Worm (Caenorhabditis elegans) whole organism, L1 larva: ENCODE measurements around the gene him-10.

Experiments used
- C16A3.4 ChIP-seq: fragments of 150-350 bp; optimal IDR thresholded peaks from 2 replicates; lab custom pipeline; 2014; ENCODE audit warnings: missing biosample characterization, missing genetic modification characterization
- C34B4.2 ChIP-seq: sonication (generic microtip); optimal IDR thresholded peaks from 2 replicates; lab custom pipeline; 2017; ENCODE audit warnings: mild to moderate bottlenecking, missing genetic modification characterization, missing compliant biosample characterization
- F16B12.6 ChIP-seq: fragments of 150-350 bp; optimal IDR thresholded peaks from 2 replicates; lab custom pipeline; 2014; ENCODE audit warnings: missing biosample characterization, missing genetic modification characterization
- alr-1 ChIP-seq: fragments of 200-800 bp; sonication (Bioruptor generic); optimal IDR thresholded peaks from 2 replicates; lab custom pipeline; 2018; ENCODE audit warnings: borderline replicate concordance, mild to moderate bottlenecking, missing genetic modification characterization, missing compliant biosample characterization
- aly-2 ChIP-seq: fragments of 150-350 bp; optimal IDR thresholded peaks from 2 replicates; lab custom pipeline; 2014; ENCODE audit warnings: missing biosample characterization, missing genetic modification characterization
- blmp-1 ChIP-seq: fragments of 150-350 bp; optimal IDR thresholded peaks from 2 replicates; lab custom pipeline; 2014; ENCODE audit warnings: missing biosample characterization, missing genetic modification characterization
- ceh-63 ChIP-seq: fragments of 200-800 bp; sonication (Bioruptor generic); optimal IDR thresholded peaks from 2 replicates; lab custom pipeline; 2018; ENCODE audit warnings: mild to moderate bottlenecking, missing genetic modification characterization, missing compliant biosample characterization
- ceh-82 ChIP-seq, 3 experiments: fragments of 150-350 bp in 1 of 3; sonication (generic microtip) in 2 of 3; optimal IDR thresholded peaks; 2 replicates each; lab custom pipeline; 2014 to 2017; ENCODE audit warnings: missing biosample characterization in 3 of 3, missing genetic modification characterization in 3 of 3
- ceh-88 ChIP-seq: fragments of 200-800 bp; sonication (Bioruptor generic); IDR thresholded peaks from 2 replicates; pipeline ENCODE4 v1.3.6; 2022; ENCODE audit warnings: missing genetic modification characterization, missing compliant biosample characterization
- efl-1 ChIP-seq, 4 experiments: fragments of 150-350 bp; optimal IDR thresholded peaks in 3 of 4; peaks in 1 of 4; 1 replicate in 1 of 4; 2 replicates in 3 of 4; lab custom pipeline; 2014; ENCODE audit warnings: missing biosample characterization in 2 of 4, missing genetic modification characterization in 2 of 4, missing genetic modification reagents in 2 of 4
- efl-3 ChIP-seq: fragments of 200-800 bp; sonication (Bioruptor generic); optimal IDR thresholded peaks from 2 replicates; lab custom pipeline; 2018; ENCODE audit warnings: mild to moderate bottlenecking, missing genetic modification characterization, missing compliant biosample characterization
- egl-13 ChIP-seq: sonication (generic microtip); optimal IDR thresholded peaks from 2 replicates; lab custom pipeline; 2016; ENCODE audit warnings: missing genotype, missing genetic modification reagents, missing genetic modification characterization, missing compliant biosample characterization
- elt-2 ChIP-seq: sonication (generic microtip); optimal IDR thresholded peaks from 2 replicates; lab custom pipeline; 2016; ENCODE audit warnings: missing genetic modification characterization, mild to moderate bottlenecking, inconsistent platforms, missing compliant biosample characterization, missing genetic modification reagents
- elt-3 ChIP-seq, 6 experiments: fragments of 150-350 bp in 1 of 6; sonication (generic microtip); optimal IDR thresholded peaks; 2 replicates each; lab custom pipeline; 2017 to 2018; ENCODE audit warnings: missing biosample characterization in 6 of 6, missing genetic modification characterization in 6 of 6, inconsistent platforms in 1 of 6
- fos-1 ChIP-seq: fragments of 150-350 bp; optimal IDR thresholded peaks from 2 replicates; lab custom pipeline; 2014; ENCODE audit warnings: missing biosample characterization, missing genetic modification characterization
- hlh-17 ChIP-seq: fragments of 200-800 bp; sonication (Bioruptor generic); optimal IDR thresholded peaks from 2 replicates; lab custom pipeline; 2018; ENCODE audit warnings: missing genetic modification characterization, mild to moderate bottlenecking, missing compliant biosample characterization, moderate library complexity, borderline replicate concordance
- hlh-4 ChIP-seq: sonication (generic microtip); optimal IDR thresholded peaks from 2 replicates; lab custom pipeline; 2016; ENCODE audit warnings: mild to moderate bottlenecking, missing genetic modification characterization, missing compliant biosample characterization
- irx-1 ChIP-seq: sonication (generic microtip); optimal IDR thresholded peaks from 2 replicates; lab custom pipeline; 2016; ENCODE audit warnings: missing genetic modification characterization, missing compliant biosample characterization
- isw-1 ChIP-seq: fragments of 200-800 bp; sonication (Bioruptor generic); IDR thresholded peaks from 2 replicates; pipeline ENCODE4 v1.3.6; 2022; ENCODE audit warnings: missing genetic modification characterization, missing compliant biosample characterization
- lin-14 ChIP-seq: fragments of 200-800 bp; sonication (Bioruptor generic); optimal IDR thresholded peaks from 2 replicates; lab custom pipeline; 2018; ENCODE audit warnings: mild to moderate bottlenecking, missing genetic modification characterization, moderate library complexity, missing compliant biosample characterization
- lin-15B ChIP-seq: fragments of 150-350 bp; sonication (generic microtip); optimal IDR thresholded peaks from 3 replicates; lab custom pipeline; 2014; ENCODE audit warnings: missing biosample characterization, missing genetic modification characterization
- lin-35 ChIP-seq, 2 experiments: fragments of 150-350 bp; optimal IDR thresholded peaks; 2 replicates each; lab custom pipeline; 2014; ENCODE audit warnings: missing biosample characterization in 2 of 2, missing genetic modification characterization in 2 of 2, missing genetic modification reagents in 2 of 2
- lin-39 ChIP-seq: fragments of 150-350 bp; optimal IDR thresholded peaks from 2 replicates; lab custom pipeline; 2014; ENCODE audit warnings: missing biosample characterization, missing genetic modification reagents, missing genetic modification characterization
- mdl-1 ChIP-seq, 2 experiments: fragments of 150-350 bp; optimal IDR thresholded peaks; 2 replicates each; lab custom pipeline; 2014 to 2017; ENCODE audit warnings: missing biosample characterization in 2 of 2, missing genetic modification characterization in 2 of 2, inconsistent platforms in 1 of 2
- mef-2 ChIP-seq: fragments of 150-350 bp; optimal IDR thresholded peaks from 2 replicates; lab custom pipeline; 2014; ENCODE audit warnings: missing biosample characterization, missing genetic modification characterization
- nhr-12 ChIP-seq: sonication (generic microtip); optimal IDR thresholded peaks from 2 replicates; lab custom pipeline; 2017; ENCODE audit warnings: missing biosample characterization, missing genetic modification characterization
- nhr-20 ChIP-seq: sonication (generic microtip); optimal IDR thresholded peaks from 2 replicates; lab custom pipeline; 2016; ENCODE audit warnings: mild to moderate bottlenecking, missing genetic modification characterization, missing compliant biosample characterization
- nhr-237 ChIP-seq: fragments of 150-350 bp; optimal IDR thresholded peaks from 2 replicates; lab custom pipeline; 2014; ENCODE audit warnings: missing biosample characterization, missing genetic modification characterization
- nhr-28 ChIP-seq: fragments of 150-350 bp; optimal IDR thresholded peaks from 2 replicates; lab custom pipeline; 2014; ENCODE audit warnings: missing biosample characterization, missing genetic modification characterization
- nhr-47 ChIP-seq: sonication (generic microtip); optimal IDR thresholded peaks from 2 replicates; lab custom pipeline; 2016; ENCODE audit warnings: mild to moderate bottlenecking, missing genetic modification characterization, moderate library complexity, missing compliant biosample characterization
- nhr-71 ChIP-seq: sonication (generic microtip); optimal IDR thresholded peaks from 2 replicates; lab custom pipeline; 2016; ENCODE audit warnings: mild to moderate bottlenecking, missing genetic modification characterization, moderate library complexity, missing compliant biosample characterization
- nhr-77 ChIP-seq: fragments of 150-350 bp; optimal IDR thresholded peaks from 2 replicates; lab custom pipeline; 2014; ENCODE audit warnings: missing biosample characterization, missing genetic modification characterization
- nhr-85 ChIP-seq: sonication (generic microtip); peaks from one replicate; lab custom pipeline; 2016; ENCODE audit warnings: missing genetic modification characterization, inconsistent platforms, missing compliant biosample characterization
- snpc-4 ChIP-seq: fragments of 150-350 bp; optimal IDR thresholded peaks from 2 replicates; lab custom pipeline; 2014; ENCODE audit warnings: missing biosample characterization, missing genetic modification characterization
- sox-4 ChIP-seq: sonication (generic microtip); optimal IDR thresholded peaks from 2 replicates; lab custom pipeline; 2016; ENCODE audit warnings: missing genetic modification characterization, missing compliant biosample characterization
- swsn-7 ChIP-seq: sonication (generic microtip); optimal IDR thresholded peaks from 2 replicates; lab custom pipeline; 2016; ENCODE audit warnings: missing genetic modification characterization, missing compliant biosample characterization
- tlp-1 ChIP-seq: fragments of 150-350 bp; optimal IDR thresholded peaks from 2 replicates; lab custom pipeline; 2014; ENCODE audit warnings: missing biosample characterization, missing genetic modification characterization
- unc-130 ChIP-seq: fragments of 150-350 bp; optimal IDR thresholded peaks from 2 replicates; lab custom pipeline; 2017; ENCODE audit warnings: missing biosample characterization, missing genetic modification characterization, inconsistent platforms
- unc-30 ChIP-seq: sonication (generic microtip); optimal IDR thresholded peaks from 2 replicates; lab custom pipeline; 2017; ENCODE audit warnings: missing biosample characterization, missing genetic modification characterization
- unc-86 ChIP-seq: sonication (generic microtip); optimal IDR thresholded peaks from 2 replicates; lab custom pipeline; 2016; ENCODE audit warnings: missing genetic modification characterization, missing compliant biosample characterization
- xbp-1 ChIP-seq: sonication (generic microtip); optimal IDR thresholded peaks from 2 replicates; lab custom pipeline; 2016; ENCODE audit warnings: missing genetic modification characterization, missing compliant biosample characterization
- zip-4 ChIP-seq: fragments of 200-800 bp; sonication (Bioruptor generic); optimal IDR thresholded peaks from 2 replicates; lab custom pipeline; 2018; ENCODE audit warnings: mild to moderate bottlenecking, missing genetic modification characterization, moderate library complexity, missing compliant biosample characterization
- ztf-4 ChIP-seq: fragments of 150-350 bp; optimal IDR thresholded peaks from 2 replicates; lab custom pipeline; 2014; ENCODE audit warnings: missing biosample characterization, missing genetic modification characterization

The him-10 gene

DNA sequence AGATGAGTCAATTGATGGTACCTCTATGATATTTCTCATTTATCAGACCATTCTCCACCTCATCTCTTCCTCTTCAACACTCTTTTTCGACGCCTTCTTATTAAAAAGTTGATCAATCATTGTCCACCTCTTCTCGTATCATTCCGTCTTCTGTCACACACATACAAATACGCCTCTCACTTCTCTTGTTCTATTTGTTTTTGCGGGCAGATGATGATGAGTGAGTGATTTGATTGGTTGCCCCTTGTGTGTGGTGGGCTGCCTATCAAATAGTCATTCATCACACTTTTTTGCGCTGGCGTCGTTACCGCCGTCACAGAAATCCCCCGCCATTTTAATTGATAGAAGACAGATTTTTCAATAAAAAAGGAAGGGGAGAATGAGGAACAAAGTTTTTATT, 9.6 kb downstream of the him-10 start (continued):
- TF ChIP-seq C16A3.4: no peak
- TF ChIP-seq nhr-20 (tag; lab: Kevin White, UChicago): peak; percentile 36
- no peak for TF ChIP-seq unc-130 (tag; lab: Kevin White, UChicago)
- TF ChIP-seq nhr-237: no peak
- TF ChIP-seq nhr-71 (tag; lab: Kevin White, UChicago): peak; percentile 47
- TF ChIP-seq efl-3: no peak
- no peak for TF ChIP-seq isw-1 (GFP tag; lab: Robert Waterston, UW)
- TF ChIP-seq nhr-77 (tag; lab: Kevin White, UChicago): no peak
- no peak for TF ChIP-seq ceh-88 (GFP tag; lab: Robert Waterston, UW)
- TF ChIP-seq C34B4.2: no peak
- TF ChIP-seq hlh-17: no peak
- TF ChIP-seq swsn-7: no peak
- TF ChIP-seq tlp-1: no peak
- TF ChIP-seq aly-2 (tag; lab: Kevin White, UChicago): no peak
- TF ChIP-seq xbp-1 (tag; lab: Kevin White, UChicago): no peak
- peak; percentile 64 for TF ChIP-seq nhr-85 (tag; lab: Kevin White, UChicago)
- TF ChIP-seq F16B12.6 (tag; lab: Kevin White, UChicago): no peak
- no peak for TF ChIP-seq mdl-1 (tag; optimal IDR thresholded peaks at IDR 0.05; lab: Kevin White, UChicago)
- no peak for TF ChIP-seq irx-1 (tag; lab: Kevin White, UChicago)
- TF ChIP-seq nhr-12 (tag; lab: Kevin White, UChicago): no peak
- no peak for TF ChIP-seq lin-15B (tag; lab: Kevin White, UChicago)
- no peak for TF ChIP-seq hlh-4
- TF ChIP-seq elt-3 (tag; optimal IDR thresholded peaks at IDR 0.05; lab: Kevin White, UChicago): peak in 4 of 6 experiments; percentile 7 to 66 (median 34)
- no peak for TF ChIP-seq ceh-82 (tag; optimal IDR thresholded peaks at IDR 0.05; lab: Kevin White, UChicago)
- TF ChIP-seq lin-39 (tag; lab: Kevin White, UChicago): no peak
- no peak for TF ChIP-seq efl-1 (optimal IDR thresholded peaks at IDR 0.05; lab: Kevin White, UChicago)
- peak in 1 of 2 experiments; percentile 68 for TF ChIP-seq efl-1 (GFP tag; optimal IDR thresholded peaks at IDR 0.05 in 1 of 2; lab: Kevin White, UChicago)
- no peak for TF ChIP-seq fos-1 (tag; lab: Kevin White, UChicago)
- peak; percentile 66 for TF ChIP-seq lin-14 (GFP tag; lab: Kevin White, UChicago)
- no peak for TF ChIP-seq ztf-4 (tag; lab: Kevin White, UChicago)
- no peak for TF ChIP-seq alr-1 (tag; lab: Kevin White, UChicago)
- no peak for TF ChIP-seq sox-4
- TF ChIP-seq nhr-28 (tag; lab: Kevin White, UChicago): no peak
- TF ChIP-seq elt-2 (tag; lab: Kevin White, UChicago): no peak
- no peak for TF ChIP-seq egl-13 (tag; lab: Kevin White, UChicago)
- TF ChIP-seq nhr-47 (tag; lab: Kevin White, UChicago): no peak
- TF ChIP-seq mef-2 (tag; lab: Kevin White, UChicago): no peak
- no peak for TF ChIP-seq unc-86 (tag; lab: Kevin White, UChicago)
- no peak for TF ChIP-seq zip-4 (GFP tag; lab: Kevin White, UChicago)
- no peak for TF ChIP-seq snpc-4
- TF ChIP-seq unc-30 (tag; lab: Kevin White, UChicago): no peak

- TF ChIP-seq blmp-1 (peak; percentile 40), lin-14 (GFP tag; lab: Kevin White, UChicago) (peak; percentile 6), elt-3 (tag; optimal IDR thresholded peaks at IDR 0.05; lab: Kevin White, UChicago) (peak in 1 of 6 experiments; percentile 19), mef-2 (tag; lab: Kevin White, UChicago) (no peak), lin-35 (GFP tag; optimal IDR thresholded peaks at IDR 0.05; lab: Kevin White, UChicago) (peak in 1 of 2 experiments; percentile 29), ceh-63 (no peak), C34B4.2 (no peak)
Measured at ce11 chrIII:5813501-5813900, 10.4 kb downstream of the him-10 start.
